Worm (Caenorhabditis elegans) whole organism, L1 larva: ENCODE measurements around the gene F13E9.12.

Experiments
- elt-2 ChIP-seq: sonication (generic microtip); optimal IDR thresholded peaks from 2 replicates; lab custom pipeline; 2016; ENCODE audit warnings: missing genetic modification characterization, mild to moderate bottlenecking, inconsistent platforms, missing compliant biosample characterization, missing genetic modification reagents
- fkh-10 ChIP-seq: sonication (generic microtip); optimal IDR thresholded peaks from 2 replicates; lab custom pipeline; 2017; ENCODE audit warnings: missing biosample characterization, missing genetic modification reagents, missing genetic modification characterization
- mdl-1 ChIP-seq, 2 experiments: fragments of 150-350 bp; optimal IDR thresholded peaks; 2 replicates each; lab custom pipeline; 2014 to 2017; ENCODE audit warnings: missing biosample characterization in 2 of 2, missing genetic modification characterization in 2 of 2, inconsistent platforms in 1 of 2
- nhr-71 ChIP-seq: sonication (generic microtip); optimal IDR thresholded peaks from 2 replicates; lab custom pipeline; 2016; ENCODE audit warnings: mild to moderate bottlenecking, missing genetic modification characterization, moderate library complexity, missing compliant biosample characterization
- unc-62 ChIP-seq: fragments of 150-350 bp; optimal IDR thresholded peaks from 2 replicates; lab custom pipeline; 2014; ENCODE audit warnings: missing biosample characterization, missing genetic modification reagents, missing genetic modification characterization

ce11 chrIV:10869642-10870041, 4.8 kb downstream of the F13E9.12 start:
- TF ChIP-seq elt-2 (tag; lab: Kevin White, UChicago) (no peak), mdl-1 (tag; optimal IDR thresholded peaks at IDR 0.05; lab: Kevin White, UChicago) (no peak), fkh-10 (GFP tag; lab: Kevin White, UChicago) (no peak), nhr-71 (tag; lab: Kevin White, UChicago) (no peak), unc-62 (GFP tag; lab: Kevin White, UChicago) (no peak)
